Fruit fly (Drosophila melanogaster) whole organism, prepupa: ENCODE measurements around the gene Sgf11.

Experiments used
- CG10631 ChIP-seq: fragments of 200-800 bp; sonication (Bioruptor generic); optimal IDR thresholded peaks from 2 replicates; lab custom pipeline; 2016; ENCODE audit warnings: missing biosample characterization, missing genetic modification characterization
- CG11294 ChIP-seq: fragments of 200-800 bp; sonication (Bioruptor generic); IDR thresholded peaks from 2 replicates; pipeline ENCODE4 v1.3.6; 2022; ENCODE audit warnings: missing biosample characterization, missing genetic modification characterization
- CG11902 ChIP-seq: fragments of 200-800 bp; sonication (Bioruptor generic); optimal IDR thresholded peaks from 3 replicates; lab custom pipeline; 2016; ENCODE audit warnings: missing biosample characterization, missing genetic modification characterization
- CG15336 ChIP-seq: fragments of 200-800 bp; sonication (Bioruptor generic); IDR thresholded peaks from 2 replicates; pipeline ENCODE4 v1.3.6; 2022; ENCODE audit warnings: missing biosample characterization, missing genetic modification characterization
- CG1621 ChIP-seq: fragments of 200-800 bp; sonication (Bioruptor generic); optimal IDR thresholded peaks from 3 replicates; lab custom pipeline; 2018; ENCODE audit warnings: missing biosample characterization, mild to moderate bottlenecking, missing genetic modification characterization
- CG16779 ChIP-seq: fragments of 200-800 bp; sonication (Bioruptor generic); optimal IDR thresholded peaks from 3 replicates; lab custom pipeline; 2017; ENCODE audit warnings: missing biosample characterization, mild to moderate bottlenecking, missing genetic modification characterization
- CG3032 ChIP-seq: fragments of 200-800 bp; optimal IDR thresholded peaks from 2 replicates; lab custom pipeline; 2019; ENCODE audit warnings: missing biosample characterization, mild to moderate bottlenecking, missing genetic modification characterization, moderate library complexity
- CG31627 ChIP-seq: fragments of 200-800 bp; sonication (Bioruptor generic); optimal IDR thresholded peaks from 3 replicates; lab custom pipeline; 2016; ENCODE audit warnings: missing biosample characterization, missing genetic modification characterization
- CG34406 ChIP-seq: fragments of 200-800 bp; sonication (Bioruptor generic); optimal IDR thresholded peaks from 3 replicates; lab custom pipeline; 2016; ENCODE audit warnings: missing biosample characterization, missing genetic modification characterization
- CG6163 ChIP-seq: fragments of 200-800 bp; sonication (Bioruptor generic); IDR thresholded peaks from 3 replicates; pipeline ENCODE4 v1.3.6; 2022; ENCODE audit warnings: missing biosample characterization, missing genetic modification characterization
- CG6792 ChIP-seq: fragments of 200-800 bp; sonication (Bioruptor generic); optimal IDR thresholded peaks from 3 replicates; lab custom pipeline; 2016; ENCODE audit warnings: missing biosample characterization, missing genetic modification characterization
- CG7368 ChIP-seq: fragments of 200-800 bp; sonication (Bioruptor generic); optimal IDR thresholded peaks from 3 replicates; lab custom pipeline; 2016; ENCODE audit warnings: missing biosample characterization, missing genetic modification characterization
- CG8632 ChIP-seq: fragments of 200-800 bp; sonication (Bioruptor generic); optimal IDR thresholded peaks from 3 replicates; lab custom pipeline; 2016; ENCODE audit warnings: missing biosample characterization, missing genetic modification characterization
- CG9139 ChIP-seq: fragments of 200-800 bp; sonication (Bioruptor generic); optimal IDR thresholded peaks from 3 replicates; lab custom pipeline; 2017; ENCODE audit warnings: missing biosample characterization, mild to moderate bottlenecking, missing genetic modification characterization
- Eip75B ChIP-seq: fragments of 200-800 bp; sonication (Bioruptor generic); optimal IDR thresholded peaks from 3 replicates; lab custom pipeline; 2016; ENCODE audit warnings: missing biosample characterization, missing genetic modification characterization
- Eip78C ChIP-seq: fragments of 200-800 bp; sonication (Bioruptor generic); peaks from one replicate; lab custom pipeline; 2016; ENCODE audit warnings: missing biosample characterization, missing genetic modification characterization
- Eip93F ChIP-seq: fragments of 200-800 bp; sonication (Bioruptor generic); optimal IDR thresholded peaks from 2 replicates; lab custom pipeline; 2016; ENCODE audit warnings: missing biosample characterization, mild to moderate bottlenecking, missing genetic modification characterization
- Ets96B ChIP-seq: fragments of 200-800 bp; optimal IDR thresholded peaks from 2 replicates; lab custom pipeline; 2019; ENCODE audit warnings: missing biosample characterization, mild to moderate bottlenecking, missing genetic modification characterization, moderate library complexity
- Gug ChIP-seq: fragments of 200-800 bp; sonication (Bioruptor generic); IDR thresholded peaks from 2 replicates; pipeline ENCODE4 v1.3.6; 2022; ENCODE audit warnings: missing biosample characterization, missing genetic modification characterization
- Hr39 ChIP-seq: fragments of 200-800 bp; sonication (Bioruptor generic); optimal IDR thresholded peaks from 2 replicates; lab custom pipeline; 2016; ENCODE audit warnings: missing biosample characterization, missing genetic modification characterization
- Hr4 ChIP-seq: fragments of 200-800 bp; sonication (Bioruptor generic); optimal IDR thresholded peaks from 3 replicates; lab custom pipeline; 2016; ENCODE audit warnings: missing biosample characterization, missing genetic modification characterization
- Lpt ChIP-seq: fragments of 200-800 bp; sonication (Bioruptor generic); optimal IDR thresholded peaks from 3 replicates; lab custom pipeline; 2016; ENCODE audit warnings: missing biosample characterization, missing genetic modification characterization
- Met ChIP-seq: fragments of 200-800 bp; sonication (Bioruptor generic); optimal IDR thresholded peaks from 3 replicates; lab custom pipeline; 2016; ENCODE audit warnings: missing biosample characterization, missing genetic modification characterization
- OdsH ChIP-seq: fragments of 200-800 bp; sonication (Bioruptor generic); optimal IDR thresholded peaks from 3 replicates; lab custom pipeline; 2016; ENCODE audit warnings: missing biosample characterization, missing genetic modification characterization
- Smox ChIP-seq: fragments of 200-800 bp; sonication (Bioruptor generic); optimal IDR thresholded peaks from 3 replicates; lab custom pipeline; 2016; ENCODE audit warnings: missing biosample characterization, missing genetic modification characterization
- Sox14 ChIP-seq: fragments of 200-800 bp; sonication (Bioruptor generic); optimal IDR thresholded peaks from 3 replicates; lab custom pipeline; 2016; ENCODE audit warnings: missing biosample characterization, missing genetic modification characterization
- Sox15 ChIP-seq: fragments of 200-800 bp; sonication (Bioruptor generic); optimal IDR thresholded peaks from 3 replicates; lab custom pipeline; 2016; ENCODE audit warnings: missing biosample characterization, missing genetic modification characterization
- achi ChIP-seq: fragments of 200-800 bp; sonication (Bioruptor generic); optimal IDR thresholded peaks from 3 replicates; lab custom pipeline; 2016; ENCODE audit warnings: missing biosample characterization, missing genetic modification characterization
- acj6 ChIP-seq: fragments of 200-800 bp; sonication (Bioruptor generic); optimal IDR thresholded peaks from 3 replicates; lab custom pipeline; 2016; ENCODE audit warnings: missing biosample characterization, missing genetic modification characterization
- cyc ChIP-seq: fragments of 200-800 bp; sonication (Bioruptor generic); optimal IDR thresholded peaks from 3 replicates; lab custom pipeline; 2016; ENCODE audit warnings: missing biosample characterization, missing genetic modification characterization
- dsx ChIP-seq: fragments of 200-800 bp; optimal IDR thresholded peaks from 3 replicates; lab custom pipeline; 2019; ENCODE audit warnings: missing biosample characterization, mild to moderate bottlenecking, missing genetic modification characterization, moderate library complexity; ENCODE audit not compliant: poor library complexity, severe bottlenecking
- esn ChIP-seq: fragments of 200-800 bp; sonication (Bioruptor generic); optimal IDR thresholded peaks from 2 replicates; lab custom pipeline; 2016; ENCODE audit warnings: missing biosample characterization, mild to moderate bottlenecking, missing genetic modification characterization, moderate library complexity
- fkh ChIP-seq: fragments of 200-800 bp; sonication (Bioruptor generic); optimal IDR thresholded peaks from 3 replicates; lab custom pipeline; 2017; ENCODE audit warnings: missing biosample characterization, mild to moderate bottlenecking, missing genetic modification characterization, moderate library complexity
- lz ChIP-seq: fragments of 200-800 bp; sonication (Bioruptor generic); optimal IDR thresholded peaks from 3 replicates; lab custom pipeline; 2016; ENCODE audit warnings: missing biosample characterization, missing genetic modification characterization
- net ChIP-seq: fragments of 200-800 bp; sonication (Bioruptor generic); optimal IDR thresholded peaks from 3 replicates; lab custom pipeline; 2016; ENCODE audit warnings: missing biosample characterization, missing genetic modification characterization
- pdm3 ChIP-seq: fragments of 200-800 bp; sonication (Bioruptor generic); optimal IDR thresholded peaks from 3 replicates; lab custom pipeline; 2016; ENCODE audit warnings: missing biosample characterization, missing genetic modification characterization
- salr ChIP-seq, 2 experiments: fragments of 200-800 bp; sonication (Bioruptor generic); optimal IDR thresholded peaks; 3 replicates each; lab custom pipeline; 2016 to 2018; ENCODE audit warnings: missing biosample characterization in 2 of 2, missing genetic modification characterization in 2 of 2, mild to moderate bottlenecking in 1 of 2
- spab ChIP-seq: fragments of 200-800 bp; sonication (Bioruptor generic); optimal IDR thresholded peaks from 2 replicates; lab custom pipeline; 2017; ENCODE audit warnings: missing biosample characterization, mild to moderate bottlenecking, missing genetic modification characterization, missing genetic modification reagents
- ss ChIP-seq, 2 experiments: fragments of 200-800 bp; sonication (Bioruptor generic); optimal IDR thresholded peaks; 2 replicates in 1 of 2; 3 replicates in 1 of 2; lab custom pipeline; 2017 to 2018; ENCODE audit warnings: mild to moderate bottlenecking in 2 of 2, missing biosample characterization in 2 of 2, missing genetic modification characterization in 2 of 2, moderate library complexity in 1 of 2
- svp ChIP-seq: fragments of 200-800 bp; sonication (Bioruptor generic); peaks from one replicate; lab custom pipeline; 2016; ENCODE audit warnings: missing biosample characterization, missing genetic modification characterization

The Sgf11 gene

DNA sequence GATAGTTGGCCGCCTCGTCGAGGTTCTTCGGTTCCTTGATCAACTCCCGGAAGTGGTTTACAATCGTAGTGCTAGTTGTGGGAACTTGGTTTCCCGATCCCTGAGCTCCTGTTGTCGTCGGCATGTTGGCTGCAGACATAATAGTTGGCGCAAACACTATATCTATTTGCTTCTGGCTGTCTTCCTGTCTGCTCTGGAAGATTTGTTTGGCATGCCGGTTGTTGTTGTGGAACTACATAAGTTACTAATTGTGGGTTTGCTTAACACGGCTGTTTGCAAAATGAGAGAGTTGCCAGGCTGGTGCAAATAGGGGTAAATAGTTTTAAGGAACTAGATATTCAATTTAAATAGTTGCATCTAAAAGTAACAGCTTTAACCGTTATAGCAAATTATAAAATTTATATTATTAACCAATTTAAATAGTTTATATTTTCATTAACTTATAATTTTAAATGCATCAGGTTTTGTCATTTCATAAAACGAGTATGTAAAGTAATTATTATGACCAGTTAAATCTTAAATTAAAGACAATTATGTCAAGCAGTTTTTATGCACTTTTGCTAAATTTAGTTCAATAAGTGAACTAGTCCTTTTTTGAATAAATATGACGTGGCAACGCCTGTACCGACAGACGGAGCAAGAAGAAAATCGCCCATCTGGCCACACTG lies at the start of gene Sgf11, which contains the start of gene CG32202:
Gene Sgf11 (minus strand): TSS at position 287 of the 668 bp plus-strand sequence.
Gene CG32202 (plus strand): TSS at position 635 of the 668 bp plus-strand sequence.
- TF ChIP-seq pdm3 (GFP tag; lab: Kevin White, UChicago) (no peak), lz (GFP tag; lab: Kevin White, UChicago) (peak; percentile 33), CG3032 (peak; percentile 68), CG10631 (GFP tag; lab: Kevin White, UChicago) (peak; percentile 70), cyc (GFP tag; lab: Kevin White, UChicago) (peak; percentile 31), CG34406 (GFP tag; lab: Kevin White, UChicago) (peak; percentile 71), CG6792 (GFP tag; lab: Kevin White, UChicago) (peak; percentile 35), fkh (GFP tag; lab: Kevin White, UChicago) (peak; percentile 88), Sox15 (GFP tag; lab: Kevin White, UChicago) (peak; percentile 40), net (GFP tag; lab: Kevin White, UChicago) (no peak), Eip78C (GFP tag; lab: Kevin White, UChicago) (peak; percentile 51), salr (GFP tag; optimal IDR thresholded peaks at IDR 0.05; lab: Kevin White, UChicago) (no peak), achi (GFP tag; lab: Kevin White, UChicago) (peak; percentile 69), CG9139 (GFP tag; lab: Kevin White, UChicago) (no peak), svp (peak; percentile 58), CG6163 (GFP tag; lab: Robert Waterston, UW) (no peak), OdsH (GFP tag; lab: Kevin White, UChicago) (peak; percentile 67), CG7368 (GFP tag; lab: Kevin White, UChicago) (no peak), dsx (GFP tag; lab: Kevin White, UChicago) (peak; percentile 57), CG11294 (GFP tag; lab: Robert Waterston, UW) (no peak), CG1621 (no peak), Sox14 (GFP tag; lab: Kevin White, UChicago) (peak; percentile 36), CG15336 (GFP tag; lab: Robert Waterston, UW) (peak; percentile 68), Hr39 (peak; percentile 36), esn (GFP tag; lab: Kevin White, UChicago) (peak; percentile 58), Ets96B (tag; lab: Kevin White, UChicago) (peak; percentile 61), CG8632 (GFP tag; lab: Kevin White, UChicago) (peak; percentile 57), ss (GFP tag; optimal IDR thresholded peaks at IDR 0.05; lab: Kevin White, UChicago) (no peak), Met (no peak), Hr4 (peak; percentile 40), Eip75B (GFP tag; lab: Kevin White, UChicago) (no peak), CG16779 (tag; lab: Kevin White, UChicago) (no peak), spab (no peak), acj6 (peak; percentile 58), Smox (GFP tag; lab: Kevin White, UChicago) (no peak), Gug (GFP tag; lab: Robert Waterston, UW) (peak; percentile 20; the same call in 1 of the 2 replicates), CG11902 (GFP tag; lab: Kevin White, UChicago) (peak; percentile 21)

- TF ChIP-seq CG31627 (GFP tag; lab: Kevin White, UChicago) (no peak), fkh (GFP tag; lab: Kevin White, UChicago) (no peak), Eip93F (GFP tag; lab: Kevin White, UChicago) (no peak), CG10631 (GFP tag; lab: Kevin White, UChicago) (no peak), Smox (GFP tag; lab: Kevin White, UChicago) (no peak), cyc (GFP tag; lab: Kevin White, UChicago) (no peak), Lpt (no peak)
- TF ChIP-seq, all 60 proteins: peak for 0
These were observed 41.5 kb upstream of the Sgf11 start, which contains the start of gene CG12477 for dm6 chr3L:18723172-18723571. TSS of gene CG12477 (minus strand) at chr3L:18723272.
